Fruit fly (Drosophila melanogaster) whole organism, adult: ENCODE measurements around the gene CG8675.

Experiments
- CG14711 ChIP-seq: fragments of 200-800 bp; sonication (Bioruptor generic); optimal IDR thresholded peaks from 2 replicates; lab custom pipeline; 2018; ENCODE audit warnings: missing biosample characterization, mild to moderate bottlenecking, missing genetic modification characterization, moderate library complexity
- CG1620 ChIP-seq: fragments of 200-800 bp; sonication (Bioruptor generic); optimal IDR thresholded peaks from 2 replicates; lab custom pipeline; 2016; ENCODE audit warnings: missing biosample characterization, missing genetic modification characterization
- CG7045 ChIP-seq: fragments of 200-800 bp; sonication (Bioruptor generic); optimal IDR thresholded peaks from 2 replicates; lab custom pipeline; 2017; ENCODE audit warnings: missing biosample characterization, mild to moderate bottlenecking, missing genetic modification characterization
- CG7101 ChIP-seq: fragments of 200-800 bp; sonication (Bioruptor generic); optimal IDR thresholded peaks from 2 replicates; lab custom pipeline; 2018; ENCODE audit warnings: missing biosample characterization, mild to moderate bottlenecking, missing genetic modification characterization, moderate library complexity
- bab1 ChIP-seq: fragments of 200-800 bp; sonication (Bioruptor generic); optimal IDR thresholded peaks from 3 replicates; lab custom pipeline; 2019; ENCODE audit warnings: missing biosample characterization, mild to moderate bottlenecking, missing genetic modification characterization, moderate library complexity
- cic ChIP-seq: fragments of 200-800 bp; sonication (Bioruptor generic); optimal IDR thresholded peaks from 2 replicates; lab custom pipeline; 2017; ENCODE audit warnings: missing biosample characterization, mild to moderate bottlenecking, missing genetic modification characterization, moderate library complexity
- kay ChIP-seq: fragments of 200-800 bp; sonication (Bioruptor generic); peaks from one replicate; lab custom pipeline; 2016; ENCODE audit warnings: missing biosample characterization, missing genetic modification characterization, borderline replicate concordance
- ovo ChIP-seq: fragments of 200-800 bp; sonication (Bioruptor generic); optimal IDR thresholded peaks from 2 replicates; lab custom pipeline; 2016; ENCODE audit warnings: missing biosample characterization, missing genetic modification characterization
- pad ChIP-seq: fragments of 200-800 bp; sonication (Bioruptor generic); optimal IDR thresholded peaks from 3 replicates; lab custom pipeline; 2017; ENCODE audit warnings: missing biosample characterization, missing genetic modification characterization, mild to moderate bottlenecking, moderate library complexity, missing genetic modification reagents
- toe ChIP-seq: fragments of 200-800 bp; sonication (Bioruptor generic); optimal IDR thresholded peaks from 2 replicates; lab custom pipeline; 2016; ENCODE audit warnings: missing biosample characterization, missing genetic modification characterization

dm6 chrX:17202498-17203162 is 46.7 kb downstream of the CG8675 start, which contains the start of the genes TTLL1A and CG5070:
- TF ChIP-seq CG7101, result no peak
- no peak for TF ChIP-seq toe (GFP tag; lab: Kevin White, UChicago)
- no peak for TF ChIP-seq kay (GFP tag; lab: Kevin White, UChicago)
- TF ChIP-seq CG7045, result no peak
- no peak for TF ChIP-seq cic (GFP tag; lab: Kevin White, UChicago)
- no peak for TF ChIP-seq bab1
- TF ChIP-seq ovo, result no peak
- TF ChIP-seq pad (GFP tag; lab: Kevin White, UChicago), result no peak
- TF ChIP-seq CG1620, result no peak
- TF ChIP-seq CG14711 (tag; lab: Kevin White, UChicago), result no peak
